Worm (Caenorhabditis elegans) whole organism, L3 larva: ENCODE measurements around the gene T08G5.1.

Experiments
- ZK546.5 ChIP-seq: sonication (generic microtip); optimal IDR thresholded peaks from 2 replicates; lab custom pipeline; 2017; ENCODE audit warnings: missing biosample characterization, missing genetic modification characterization
- ceh-82 ChIP-seq: fragments of 150-350 bp; optimal IDR thresholded peaks from 2 replicates; lab custom pipeline; 2014; ENCODE audit warnings: missing biosample characterization, missing genetic modification characterization
- elt-3 ChIP-seq, 3 experiments: fragments of 150-350 bp in 1 of 3; sonication (generic microtip) in 2 of 3; optimal IDR thresholded peaks; 2 replicates in 2 of 3; 4 replicates in 1 of 3; lab custom pipeline; 2014 to 2017; ENCODE audit warnings: missing biosample characterization in 3 of 3, missing genetic modification characterization in 3 of 3
- eor-1 ChIP-seq, 2 experiments: fragments of 150-350 bp; optimal IDR thresholded peaks; 2 replicates each; lab custom pipeline; 2014 to 2018; ENCODE audit warnings: missing biosample characterization in 2 of 2, missing genetic modification characterization in 2 of 2
- lin-15B ChIP-seq: fragments of 150-350 bp; optimal IDR thresholded peaks from 2 replicates; lab custom pipeline; 2014; ENCODE audit warnings: missing biosample characterization, missing genetic modification characterization
- nhr-237 ChIP-seq: fragments of 150-350 bp; optimal IDR thresholded peaks from 2 replicates; lab custom pipeline; 2014; ENCODE audit warnings: missing biosample characterization, missing genetic modification characterization
- nhr-28 ChIP-seq: fragments of 150-350 bp; optimal IDR thresholded peaks from 2 replicates; lab custom pipeline; 2014; ENCODE audit warnings: missing biosample characterization, missing genetic modification characterization
- sea-2 ChIP-seq: fragments of 150-350 bp; sonication (generic microtip); optimal IDR thresholded peaks from 4 replicates; lab custom pipeline; 2014; ENCODE audit warnings: missing biosample characterization, missing genetic modification reagents, missing genetic modification characterization
- skn-1 ChIP-seq: fragments of 150-350 bp; optimal IDR thresholded peaks from 2 replicates; lab custom pipeline; 2014; ENCODE audit warnings: missing biosample characterization, missing genetic modification characterization

- TF ChIP-seq eor-1 (tag; optimal IDR thresholded peaks at IDR 0.05; lab: Kevin White, UChicago) = no peak
- TF ChIP-seq skn-1 (tag; lab: Kevin White, UChicago) = no peak
- TF ChIP-seq nhr-237 = no peak
- no peak for TF ChIP-seq ceh-82 (tag; lab: Kevin White, UChicago)
- TF ChIP-seq elt-3 (tag; optimal IDR thresholded peaks at IDR 0.05; lab: Kevin White, UChicago) = no peak
- TF ChIP-seq lin-15B (tag; lab: Kevin White, UChicago) = no peak
- TF ChIP-seq sea-2 (GFP tag; lab: Kevin White, UChicago) = no peak
- TF ChIP-seq nhr-28 = no peak
- no peak for TF ChIP-seq ZK546.5
These were observed 8.5 kb upstream of the T08G5.1 start for ce11 chrV:14010021-14010420.
